1 fruit fly cellular context compared by ENCODE assay signal in the genomic region with DNA sequence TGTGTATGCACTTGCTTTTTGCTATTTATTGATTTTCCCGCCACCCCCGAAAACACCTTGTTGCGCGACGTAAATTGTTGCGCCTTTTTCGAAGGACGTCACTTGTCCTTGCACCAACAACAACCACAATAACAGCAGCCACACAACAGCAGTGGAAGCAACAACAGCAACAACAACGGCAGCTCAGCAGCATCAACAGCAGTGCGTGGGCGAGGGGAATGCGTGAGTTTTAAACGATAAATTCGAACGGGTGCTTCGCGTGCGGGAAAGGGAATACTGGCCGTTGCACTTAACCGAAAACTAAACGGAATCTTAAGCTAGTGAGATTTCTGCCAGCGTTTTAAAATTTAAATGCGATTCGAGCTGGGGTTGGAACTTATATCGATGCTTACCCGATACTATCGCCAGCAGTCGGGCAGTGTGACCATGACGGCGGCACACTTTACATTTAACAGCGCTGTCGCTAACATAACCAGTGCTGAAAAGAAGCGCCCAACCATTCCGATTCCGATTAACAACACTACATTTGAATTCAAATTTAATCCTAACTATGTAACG.
TF ChIP-seq lines count a peak whose summit lies in the region.

Gene cyst (minus strand): TSS at position 404 of the 558 bp plus-strand sequence.

TF ChIP-seq in whole organism, embryonic, 481 proteins besides CTCF, POLR2A, EP300 and RAD21 (continued from another document and continues in another):
- peak in 1 of 2 experiments; percentile 55 for TF ChIP-seq crp (GFP tag; optimal IDR thresholded peaks at IDR 0.05; lab: Kevin White, UChicago)
- no peak for TF ChIP-seq Nf-YB (GFP tag; optimal IDR thresholded peaks at IDR 0.05; lab: Kevin White, UChicago)
- TF ChIP-seq Stat92E (GFP tag; optimal IDR thresholded peaks at IDR 0.05; lab: Kevin White, UChicago), result no peak
- TF ChIP-seq HmgZ (tag; optimal IDR thresholded peaks at IDR 0.05; lab: Kevin White, UChicago), result peak; percentile 76
- TF ChIP-seq CG11398 (GFP tag; optimal IDR thresholded peaks at IDR 0.05; lab: Kevin White, UChicago), result no peak
- no peak for TF ChIP-seq CG12299 (tag; optimal IDR thresholded peaks at IDR 0.05; lab: Kevin White, UChicago)
- peak; percentile 13 for TF ChIP-seq bab2 (GFP tag; optimal IDR thresholded peaks at IDR 0.05; lab: Kevin White, UChicago)
- peak; percentile 20 for TF ChIP-seq en (GFP tag; optimal IDR thresholded peaks at IDR 0.05; lab: Kevin White, UChicago)
- TF ChIP-seq Drgx (GFP tag; IDR thresholded peaks at IDR 0.05; lab: Robert Waterston, UW), result no peak
- TF ChIP-seq sd (tag; optimal IDR thresholded peaks at IDR 0.05; lab: Kevin White, UChicago), result peak; percentile 64
- TF ChIP-seq HLH3B (GFP tag; IDR thresholded peaks at IDR 0.05; lab: Robert Waterston, UW), result no peak
- TF ChIP-seq CG14965 (GFP tag; optimal IDR thresholded peaks at IDR 0.05; lab: Kevin White, UChicago; ENCODE audit: borderline replicate concordance), result no peak
- no peak for TF ChIP-seq pfk (GFP tag; optimal IDR thresholded peaks at IDR 0.05; lab: Kevin White, UChicago)
- no peak for TF ChIP-seq CG6683 (GFP tag; optimal IDR thresholded peaks at IDR 0.05; lab: Kevin White, UChicago)
- TF ChIP-seq Taf1 (GFP tag; IDR thresholded peaks at IDR 0.05; lab: Robert Waterston, UW), result no peak
- TF ChIP-seq CG12236 (GFP tag; optimal IDR thresholded peaks at IDR 0.05; lab: Kevin White, UChicago), result no peak
- peak; percentile 42 for TF ChIP-seq jumu (GFP tag; optimal IDR thresholded peaks at IDR 0.05; lab: Kevin White, UChicago)
- TF ChIP-seq CG1603 (tag; optimal IDR thresholded peaks at IDR 0.05; lab: Kevin White, UChicago), result no peak
- peak; percentile 60 for TF ChIP-seq nmo (GFP tag; optimal IDR thresholded peaks at IDR 0.05; lab: Kevin White, UChicago)
- TF ChIP-seq repo (GFP tag; optimal IDR thresholded peaks at IDR 0.05; lab: Kevin White, UChicago), result peak; percentile 44
- no peak for TF ChIP-seq dan (GFP tag; IDR thresholded peaks at IDR 0.05; lab: Robert Waterston, UW)
- TF ChIP-seq unpg (GFP tag; optimal IDR thresholded peaks at IDR 0.05; lab: Kevin White, UChicago), result no peak
- no peak for TF ChIP-seq CG17568 (GFP tag; optimal IDR thresholded peaks at IDR 0.05; lab: Kevin White, UChicago)
- TF ChIP-seq lov (optimal IDR thresholded peaks at IDR 0.05; lab: Kevin White, UChicago), result no peak
- TF ChIP-seq lov (GFP tag; IDR thresholded peaks at IDR 0.05; lab: Robert Waterston, UW), result no peak
- TF ChIP-seq crc (GFP tag; optimal IDR thresholded peaks at IDR 0.05; lab: Kevin White, UChicago), result no peak
- no peak for TF ChIP-seq CG30431 (GFP tag; optimal IDR thresholded peaks at IDR 0.05; lab: Kevin White, UChicago)
- no peak for TF ChIP-seq CG32772 (GFP tag; IDR thresholded peaks at IDR 0.05; lab: Robert Waterston, UW)
- no peak for TF ChIP-seq CG3726 (GFP tag; IDR thresholded peaks at IDR 0.05; lab: Robert Waterston, UW)
- TF ChIP-seq CG17802 (tag; optimal IDR thresholded peaks at IDR 0.05; lab: Kevin White, UChicago), result no peak
- TF ChIP-seq CG11723 (GFP tag; optimal IDR thresholded peaks at IDR 0.05; lab: Kevin White, UChicago), result no peak
- no peak for TF ChIP-seq dysf (GFP tag; IDR thresholded peaks at IDR 0.05; lab: Robert Waterston, UW)
- TF ChIP-seq CG4820 (GFP tag; optimal IDR thresholded peaks at IDR 0.05; lab: Kevin White, UChicago), result peak; percentile 12
- no peak for TF ChIP-seq fd3F (GFP tag; optimal IDR thresholded peaks at IDR 0.05; lab: Kevin White, UChicago)
- TF ChIP-seq insv (GFP tag; optimal IDR thresholded peaks at IDR 0.05; lab: Kevin White, UChicago), result peak in 1 of 2 experiments; percentile 39
- TF ChIP-seq CG2712 (tag; optimal IDR thresholded peaks at IDR 0.05; lab: Kevin White, UChicago), result no peak
- TF ChIP-seq wdn (GFP tag; IDR thresholded peaks at IDR 0.05; lab: Robert Waterston, UW), result no peak
- peak; percentile 9 for TF ChIP-seq CG10654 (GFP tag; optimal IDR thresholded peaks at IDR 0.05; lab: Kevin White, UChicago)
- TF ChIP-seq tin (GFP tag; optimal IDR thresholded peaks at IDR 0.05; lab: Kevin White, UChicago), result peak; percentile 30
- TF ChIP-seq Dll (GFP tag; IDR thresholded peaks at IDR 0.05; lab: Robert Waterston, UW; ENCODE audit: partially characterized antibody), result peak; percentile 97
- no peak for TF ChIP-seq CG12104 (GFP tag; optimal IDR thresholded peaks at IDR 0.05; lab: Kevin White, UChicago)
- TF ChIP-seq CG31365 (tag; optimal IDR thresholded peaks at IDR 0.05; lab: Kevin White, UChicago), result no peak
- TF ChIP-seq trh (GFP tag; optimal IDR thresholded peaks at IDR 0.05; lab: Kevin White, UChicago), result no peak
- TF ChIP-seq MBD-R2 (GFP tag; IDR thresholded peaks at IDR 0.05; lab: Robert Waterston, UW), result peak; percentile 64
- TF ChIP-seq ash1 (GFP tag; optimal IDR thresholded peaks at IDR 0.05; lab: Kevin White, UChicago), result no peak
- TF ChIP-seq CG12391 (tag; optimal IDR thresholded peaks at IDR 0.05; lab: Kevin White, UChicago), result peak; percentile 7
- TF ChIP-seq Opbp (GFP tag; IDR thresholded peaks at IDR 0.05; lab: Robert Waterston, UW; ENCODE audit: partially characterized antibody), result peak; percentile 97
- peak; percentile 46 for TF ChIP-seq CG1647 (GFP tag; optimal IDR thresholded peaks at IDR 0.05; lab: Kevin White, UChicago)
- peak; percentile 80 for TF ChIP-seq Lhr (GFP tag; optimal IDR thresholded peaks at IDR 0.05; lab: Kevin White, UChicago)
- peak; percentile 83 for TF ChIP-seq CG15514 (GFP tag; optimal IDR thresholded peaks at IDR 0.05; lab: Kevin White, UChicago)
- TF ChIP-seq ab (GFP tag; optimal IDR thresholded peaks at IDR 0.05; lab: Kevin White, UChicago), result no peak
- TF ChIP-seq Jarid2 (GFP tag; optimal IDR thresholded peaks at IDR 0.05; lab: Kevin White, UChicago), result no peak
- TF ChIP-seq pnt (GFP tag; optimal IDR thresholded peaks at IDR 0.05; lab: Kevin White, UChicago), result no peak
- TF ChIP-seq bcd (GFP tag; optimal IDR thresholded peaks at IDR 0.05; lab: Kevin White, UChicago), result no peak
- no peak for TF ChIP-seq pan (optimal IDR thresholded peaks at IDR 0.05; lab: Kevin White, UChicago)
- no peak for TF ChIP-seq pan (GFP tag; optimal IDR thresholded peaks at IDR 0.05 in 1 of 2, IDR thresholded peaks at IDR 0.05 in 1 of 2)
- TF ChIP-seq hbn (GFP tag; IDR thresholded peaks at IDR 0.05; lab: Robert Waterston, UW; ENCODE audit: partially characterized antibody), result peak; percentile 96
- no peak for TF ChIP-seq ttk (GFP tag; IDR thresholded peaks at IDR 0.05; lab: Robert Waterston, UW)
- peak; percentile 34 for TF ChIP-seq maf-S (GFP tag; optimal IDR thresholded peaks at IDR 0.05; lab: Kevin White, UChicago)
- TF ChIP-seq dpn (GFP tag; optimal IDR thresholded peaks at IDR 0.05; lab: Kevin White, UChicago), result peak; percentile 39 to 54
- TF ChIP-seq CG17359 (tag; optimal IDR thresholded peaks at IDR 0.05; lab: Kevin White, UChicago), result no peak
- no peak for TF ChIP-seq CG6813 (GFP tag; optimal IDR thresholded peaks at IDR 0.05; lab: Kevin White, UChicago)
- no peak for TF ChIP-seq Max (GFP tag; optimal IDR thresholded peaks at IDR 0.05; lab: Kevin White, UChicago)
- peak; percentile 49 for TF ChIP-seq Camta (GFP tag; optimal IDR thresholded peaks at IDR 0.05; lab: Kevin White, UChicago)
- TF ChIP-seq Kr (GFP tag; optimal IDR thresholded peaks at IDR 0.05; lab: Kevin White, UChicago), result no peak
- no peak for TF ChIP-seq HLHmδ (GFP tag; optimal IDR thresholded peaks at IDR 0.05; lab: Kevin White, UChicago)
- TF ChIP-seq CG13123 (GFP tag; optimal IDR thresholded peaks at IDR 0.05; lab: Kevin White, UChicago), result peak; percentile 14
- no peak for TF ChIP-seq Dip2 (GFP tag; IDR thresholded peaks at IDR 0.05; lab: Robert Waterston, UW)
- peak in 1 of 2 experiments; percentile 17 for TF ChIP-seq Pdp1 (GFP tag; optimal IDR thresholded peaks at IDR 0.05; lab: Kevin White, UChicago)
- TF ChIP-seq CG6765 (GFP tag; optimal IDR thresholded peaks at IDR 0.05; lab: Kevin White, UChicago), result no peak
- no peak for TF ChIP-seq otp (GFP tag; IDR thresholded peaks at IDR 0.05; lab: Robert Waterston, UW)
- TF ChIP-seq Hmr (GFP tag; optimal IDR thresholded peaks at IDR 0.05; lab: Kevin White, UChicago), result peak; percentile 71
- no peak for TF ChIP-seq sqz (GFP tag; optimal IDR thresholded peaks at IDR 0.05; lab: Kevin White, UChicago)
- TF ChIP-seq CG32532 (GFP tag; IDR thresholded peaks at IDR 0.05; lab: Robert Waterston, UW), result peak; percentile 40
- TF ChIP-seq zf30C (GFP tag; optimal IDR thresholded peaks at IDR 0.05; lab: Kevin White, UChicago), result no peak
- TF ChIP-seq GATAe (GFP tag; conservative IDR thresholded peaks at IDR 0.05; lab: Robert Waterston, UW), result no peak
- TF ChIP-seq CG7556 (GFP tag; optimal IDR thresholded peaks at IDR 0.05; lab: Kevin White, UChicago), result no peak
- TF ChIP-seq odd (GFP tag; optimal IDR thresholded peaks at IDR 0.05; lab: Kevin White, UChicago), result no peak
- TF ChIP-seq B-H1 (GFP tag; IDR thresholded peaks at IDR 0.05; lab: Robert Waterston, UW), result no peak
- peak; percentile 65 for TF ChIP-seq gfzf (GFP tag; optimal IDR thresholded peaks at IDR 0.05; lab: Kevin White, UChicago)
- TF ChIP-seq org-1 (GFP tag; optimal IDR thresholded peaks at IDR 0.05; lab: Kevin White, UChicago), result no peak
- no peak for TF ChIP-seq Dfd (GFP tag; optimal IDR thresholded peaks at IDR 0.05; lab: Kevin White, UChicago)
- peak; percentile 96 for TF ChIP-seq Ets65A (GFP tag; lab: Kevin White, UChicago)
- no peak for TF ChIP-seq CG11695 (GFP tag; IDR thresholded peaks at IDR 0.05; lab: Robert Waterston, UW)
- no peak for TF ChIP-seq CG13296 (GFP tag; optimal IDR thresholded peaks at IDR 0.05; lab: Kevin White, UChicago)
- peak; percentile 11 for TF ChIP-seq Side (GFP tag; optimal IDR thresholded peaks at IDR 0.05; lab: Kevin White, UChicago)
- TF ChIP-seq onecut (GFP tag; IDR thresholded peaks at IDR 0.05; lab: Robert Waterston, UW), result peak; percentile 94
- no peak for TF ChIP-seq gsb (GFP tag; IDR thresholded peaks at IDR 0.05; lab: Robert Waterston, UW)
- no peak for TF ChIP-seq run (tag; optimal IDR thresholded peaks at IDR 0.05; lab: Kevin White, UChicago)
- no peak for TF ChIP-seq chm (GFP tag; IDR thresholded peaks at IDR 0.05; lab: Robert Waterston, UW)
- no peak for TF ChIP-seq CG4854 (GFP tag; optimal IDR thresholded peaks at IDR 0.05; lab: Kevin White, UChicago)
- TF ChIP-seq bigmax (GFP tag; optimal IDR thresholded peaks at IDR 0.05; lab: Kevin White, UChicago), result no peak
- TF ChIP-seq CG1233 (GFP tag; optimal IDR thresholded peaks at IDR 0.05; lab: Kevin White, UChicago), result no peak
- no peak for TF ChIP-seq CG7839 (tag; optimal IDR thresholded peaks at IDR 0.05; lab: Kevin White, UChicago)
- no peak for TF ChIP-seq CG12769 (tag; optimal IDR thresholded peaks at IDR 0.05; lab: Kevin White, UChicago)
- TF ChIP-seq CG32767 (GFP tag; IDR thresholded peaks at IDR 0.05; lab: Robert Waterston, UW), result peak; percentile 26; the same call in 1 of the 2 replicates
- peak; percentile 49 for TF ChIP-seq luna (GFP tag; optimal IDR thresholded peaks at IDR 0.05; lab: Kevin White, UChicago)
- no peak for TF ChIP-seq Hey (tag; optimal IDR thresholded peaks at IDR 0.05; lab: Kevin White, UChicago)
- no peak for TF ChIP-seq CG31388 (GFP tag; optimal IDR thresholded peaks at IDR 0.05; lab: Kevin White, UChicago)
- TF ChIP-seq Dbx (GFP tag; IDR thresholded peaks at IDR 0.05; lab: Robert Waterston, UW), result peak; percentile 68; the same call in 1 of the 3 replicates
- peak; percentile 99 for TF ChIP-seq Bgb (GFP tag; IDR thresholded peaks at IDR 0.05; lab: Robert Waterston, UW; ENCODE audit: partially characterized antibody)
- TF ChIP-seq sna (GFP tag; IDR thresholded peaks at IDR 0.05; lab: Robert Waterston, UW; ENCODE audit: partially characterized antibody), result peak; percentile 95
- no peak for TF ChIP-seq CG10565 (GFP tag; optimal IDR thresholded peaks at IDR 0.05; lab: Kevin White, UChicago)
- TF ChIP-seq fd96Cb (tag; optimal IDR thresholded peaks at IDR 0.05; lab: Kevin White, UChicago), result no peak
- no peak for TF ChIP-seq jing (GFP tag; optimal IDR thresholded peaks at IDR 0.05; lab: Kevin White, UChicago)
- no peak for TF ChIP-seq sim (GFP tag; IDR thresholded peaks at IDR 0.05; lab: Robert Waterston, UW)
- TF ChIP-seq Bteb2 (GFP tag; optimal IDR thresholded peaks at IDR 0.05; lab: Kevin White, UChicago), result peak; percentile 2
- TF ChIP-seq CG33213 (GFP tag; optimal IDR thresholded peaks at IDR 0.05; lab: Kevin White, UChicago), result peak; percentile 69
- TF ChIP-seq CG5180 (GFP tag; optimal IDR thresholded peaks at IDR 0.05; lab: Kevin White, UChicago), result no peak
- TF ChIP-seq CG30020 (tag; optimal IDR thresholded peaks at IDR 0.05; lab: Kevin White, UChicago), result peak; percentile 35
- peak; percentile 20 for TF ChIP-seq CG3163 (GFP tag; optimal IDR thresholded peaks at IDR 0.05; lab: Kevin White, UChicago)
- TF ChIP-seq Rx (GFP tag; IDR thresholded peaks at IDR 0.05; lab: Robert Waterston, UW), result no peak
- no peak for TF ChIP-seq Atf-2 (GFP tag; optimal IDR thresholded peaks at IDR 0.05; lab: Kevin White, UChicago)
- no peak for TF ChIP-seq CG8359 (GFP tag; optimal IDR thresholded peaks at IDR 0.05; lab: Kevin White, UChicago; ENCODE audit: borderline replicate concordance)
- no peak for TF ChIP-seq toy (GFP tag; IDR thresholded peaks at IDR 0.05; lab: Robert Waterston, UW)
- TF ChIP-seq CG9797 (GFP tag; optimal IDR thresholded peaks at IDR 0.05; lab: Kevin White, UChicago), result peak; percentile 93
- TF ChIP-seq nerfin-2 (GFP tag; IDR thresholded peaks at IDR 0.05; lab: Robert Waterston, UW; ENCODE audit: partially characterized antibody), result peak; percentile 90
- no peak for TF ChIP-seq Hmx (GFP tag; optimal IDR thresholded peaks at IDR 0.05; lab: Kevin White, UChicago)
- TF ChIP-seq amos (GFP tag; IDR thresholded peaks at IDR 0.05; lab: Robert Waterston, UW; ENCODE audit: partially characterized antibody), result peak; percentile 97
- TF ChIP-seq Dref (GFP tag; IDR thresholded peaks at IDR 0.05; lab: Robert Waterston, UW), result peak; percentile 69
- no peak for TF ChIP-seq Poxn (GFP tag; IDR thresholded peaks at IDR 0.05; lab: Robert Waterston, UW)
- TF ChIP-seq lmd (GFP tag; IDR thresholded peaks at IDR 0.05; lab: Robert Waterston, UW), result no peak; the same call in 1 of the 2 replicates
- peak; percentile 72 for TF ChIP-seq trem (tag; optimal IDR thresholded peaks at IDR 0.05; lab: Kevin White, UChicago)
- peak; percentile 43 for TF ChIP-seq CG30403 (GFP tag; optimal IDR thresholded peaks at IDR 0.05; lab: Kevin White, UChicago)
- peak; percentile 12 for TF ChIP-seq CG9727 (GFP tag; optimal IDR thresholded peaks at IDR 0.05; lab: Kevin White, UChicago)
- TF ChIP-seq CG14710 (tag; optimal IDR thresholded peaks at IDR 0.05; lab: Kevin White, UChicago), result peak; percentile 63
- peak; percentile 86 for TF ChIP-seq CG17186 (GFP tag; optimal IDR thresholded peaks at IDR 0.05; lab: Kevin White, UChicago)
- TF ChIP-seq gcm (GFP tag; optimal IDR thresholded peaks at IDR 0.05; lab: Kevin White, UChicago), result no peak
- TF ChIP-seq Spps (tag; optimal IDR thresholded peaks at IDR 0.05; lab: Kevin White, UChicago), result no peak
